Worm (Caenorhabditis elegans) whole organism, young adult: Measurements from ENCODE around the gene act-5.
A peak's percentile ranks its signal among the peaks of the same experiment; 100 is the strongest.

Experiments used
- B0261.1 ChIP-seq: sonication (generic microtip); optimal IDR thresholded peaks from 2 replicates; lab custom pipeline; 2016; ENCODE audit warnings: mild to moderate bottlenecking, missing genetic modification characterization, moderate library complexity, missing compliant biosample characterization
- B0336.3 ChIP-seq: fragments of 200-800 bp; sonication (Bioruptor generic); IDR thresholded peaks from 2 replicates; pipeline ENCODE4 v1.3.6; 2022; ENCODE audit warnings: missing genetic modification characterization, missing compliant biosample characterization
- C17E4.6 ChIP-seq: fragments of 200-800 bp; sonication (Bioruptor generic); IDR thresholded peaks from 2 replicates; pipeline ENCODE4 v1.3.6; 2022; ENCODE audit warnings: missing genetic modification reagents, missing genetic modification characterization, missing compliant biosample characterization
- D2030.7 ChIP-seq: fragments of 200-800 bp; sonication (Bioruptor generic); IDR thresholded peaks from 2 replicates; pipeline ENCODE4 v1.3.6; 2022; ENCODE audit warnings: missing genetic modification reagents, missing genetic modification characterization, missing compliant biosample characterization
- F10E7.11 ChIP-seq: sonication (generic microtip); optimal IDR thresholded peaks from 2 replicates; lab custom pipeline; 2017; ENCODE audit warnings: mild to moderate bottlenecking, missing genetic modification characterization, moderate library complexity, missing compliant biosample characterization
- F49E8.2 ChIP-seq: sonication (generic microtip); optimal IDR thresholded peaks from 3 replicates; lab custom pipeline; 2017; ENCODE audit warnings: missing genetic modification characterization, mild to moderate bottlenecking, missing compliant biosample characterization, antibody characterized with exemption, moderate library complexity; ENCODE audit not compliant: insufficient read depth
- F55B11.4 ChIP-seq: sonication (generic microtip); optimal IDR thresholded peaks from 2 replicates; lab custom pipeline; 2016; ENCODE audit warnings: missing compliant biosample characterization, missing genetic modification characterization, borderline replicate concordance; ENCODE audit not compliant: insufficient read depth
- F57A8.1 ChIP-seq: fragments of 200-800 bp; sonication (Bioruptor generic); optimal IDR thresholded peaks from 2 replicates; lab custom pipeline; 2018; ENCODE audit warnings: mild to moderate bottlenecking, missing genetic modification characterization, moderate library complexity, missing compliant biosample characterization
- F57C9.4 ChIP-seq: sonication (generic microtip); optimal IDR thresholded peaks from 2 replicates; lab custom pipeline; 2017; ENCODE audit warnings: mild to moderate bottlenecking, missing genetic modification characterization, missing compliant biosample characterization
- Y53F4B.3 ChIP-seq: fragments of 200-800 bp; sonication (Bioruptor generic); IDR thresholded peaks from 2 replicates; pipeline ENCODE4 v1.3.6; 2022; ENCODE audit warnings: missing genetic modification reagents, missing genetic modification characterization, missing compliant biosample characterization
- Y53G8AR.9 ChIP-seq: fragments of 200-800 bp; sonication (Bioruptor generic); conservative IDR thresholded peaks from 2 replicates; pipeline ENCODE4 v1.3.6; 2022; ENCODE audit warnings: missing genetic modification reagents, missing genetic modification characterization, missing compliant biosample characterization
- Y67H2A.10 ChIP-seq: fragments of 200-800 bp; sonication (Bioruptor generic); conservative IDR thresholded peaks from 2 replicates; pipeline ENCODE4 v1.3.6; 2022; ENCODE audit warnings: missing genetic modification reagents, missing genetic modification characterization, missing compliant biosample characterization
- akir-1 ChIP-seq: fragments of 200-800 bp; sonication (Bioruptor generic); optimal IDR thresholded peaks from 2 replicates; lab custom pipeline; 2018; ENCODE audit warnings: mild to moderate bottlenecking, missing genetic modification characterization, moderate library complexity, missing compliant biosample characterization
- aptf-3 ChIP-seq: fragments of 200-800 bp; sonication (Bioruptor generic); IDR thresholded peaks from 2 replicates; pipeline ENCODE4 v1.3.6; 2022; ENCODE audit warnings: missing genetic modification characterization, missing compliant biosample characterization
- attf-5 ChIP-seq: fragments of 200-800 bp; sonication (Bioruptor generic); optimal IDR thresholded peaks from 2 replicates; lab custom pipeline; 2018; ENCODE audit warnings: mild to moderate bottlenecking, missing genetic modification characterization, missing compliant biosample characterization
- ccch-3 ChIP-seq: fragments of 200-800 bp; sonication (Bioruptor generic); optimal IDR thresholded peaks from 2 replicates; lab custom pipeline; 2018; ENCODE audit warnings: mild to moderate bottlenecking, missing genetic modification characterization, missing compliant biosample characterization
- cebp-1 ChIP-seq, 2 experiments: fragments of 200-800 bp in 1 of 2; sonication (Bioruptor generic) in 1 of 2; sonication (generic microtip) in 1 of 2; IDR thresholded peaks in 1 of 2; optimal IDR thresholded peaks in 1 of 2; 2 replicates each; pipeline versions ENCODE4 v1.3.6 to Lab custom; 2017 to 2022; ENCODE audit warnings: missing compliant biosample characterization in 2 of 2, missing genetic modification characterization in 2 of 2, mild to moderate bottlenecking in 1 of 2, missing genetic modification reagents in 1 of 2, moderate library complexity in 1 of 2
- ceh-58 ChIP-seq: fragments of 200-800 bp; sonication (Bioruptor generic); IDR thresholded peaks from 2 replicates; pipeline ENCODE4 v1.3.6; 2022; ENCODE audit warnings: missing genetic modification characterization, missing compliant biosample characterization
- dox-1 ChIP-seq: fragments of 200-800 bp; sonication (Bioruptor generic); IDR thresholded peaks from 2 replicates; pipeline ENCODE4 v1.3.6; 2022; ENCODE audit warnings: missing genetic modification reagents, missing genetic modification characterization, missing compliant biosample characterization
- efl-1 ChIP-seq: fragments of 150-350 bp; optimal IDR thresholded peaks from 2 replicates; lab custom pipeline; 2014; ENCODE audit warnings: missing biosample characterization, missing genetic modification reagents, missing genetic modification characterization
- egl-18 ChIP-seq: fragments of 200-800 bp; sonication (Bioruptor generic); IDR thresholded peaks from 2 replicates; pipeline ENCODE4 v1.3.6; 2022; ENCODE audit warnings: missing genetic modification reagents, missing genetic modification characterization, missing compliant biosample characterization
- egrh-3 ChIP-seq: fragments of 200-800 bp; sonication (Bioruptor generic); IDR thresholded peaks from 2 replicates; pipeline ENCODE4 v1.3.6; 2022; ENCODE audit warnings: missing genetic modification reagents, missing genetic modification characterization, missing compliant biosample characterization
- hlh-26 ChIP-seq: fragments of 200-800 bp; sonication (Bioruptor generic); conservative IDR thresholded peaks from 2 replicates; pipeline ENCODE4 v1.3.6; 2022; ENCODE audit warnings: missing genetic modification reagents, missing genetic modification characterization, missing compliant biosample characterization
- hrde-1 ChIP-seq: sonication (generic microtip); optimal IDR thresholded peaks from 2 replicates; lab custom pipeline; 2016; ENCODE audit warnings: missing genetic modification characterization, mild to moderate bottlenecking, missing compliant biosample characterization, moderate library complexity, missing genotype, missing genetic modification reagents, borderline replicate concordance
- let-526 ChIP-seq: fragments of 200-800 bp; sonication (Bioruptor generic); IDR thresholded peaks from 2 replicates; pipeline ENCODE4 v1.3.6; 2022; ENCODE audit warnings: missing genetic modification reagents, missing genetic modification characterization, missing compliant biosample characterization
- madf-10 ChIP-seq: sonication (generic microtip); optimal IDR thresholded peaks from 2 replicates; lab custom pipeline; 2016; ENCODE audit warnings: mild to moderate bottlenecking, missing genetic modification characterization, missing compliant biosample characterization
- madf-8 ChIP-seq: fragments of 200-800 bp; sonication (Bioruptor generic); conservative IDR thresholded peaks from 2 replicates; pipeline ENCODE4 v1.3.6; 2022; ENCODE audit warnings: missing genetic modification reagents, missing genetic modification characterization, missing compliant biosample characterization
- mes-4 ChIP-seq: sonication (generic microtip); optimal IDR thresholded peaks from 2 replicates; lab custom pipeline; 2016; ENCODE audit warnings: missing genotype, missing genetic modification characterization, missing compliant biosample characterization
- nfya-1 ChIP-seq: sonication (generic microtip); optimal IDR thresholded peaks from 2 replicates; lab custom pipeline; 2017; ENCODE audit warnings: antibody characterized with exemption, missing compliant biosample characterization, missing genetic modification characterization, borderline replicate concordance; ENCODE audit not compliant: insufficient read depth
- nhr-179 ChIP-seq: sonication (generic microtip); optimal IDR thresholded peaks from 2 replicates; lab custom pipeline; 2016; ENCODE audit warnings: mild to moderate bottlenecking, missing genetic modification characterization, missing compliant biosample characterization
- nhr-80 ChIP-seq: sonication (generic microtip); optimal IDR thresholded peaks from 2 replicates; lab custom pipeline; 2016; ENCODE audit warnings: missing genetic modification characterization, missing compliant biosample characterization
- pbrm-1 ChIP-seq: fragments of 200-800 bp; sonication (Bioruptor generic); IDR thresholded peaks from 2 replicates; pipeline ENCODE4 v1.3.6; 2022; ENCODE audit warnings: missing genetic modification reagents, missing genetic modification characterization, missing compliant biosample characterization
- pha-4 ChIP-seq: fragments of 150-350 bp; sonication (generic microtip); optimal IDR thresholded peaks from 2 replicates; lab custom pipeline; 2014; ENCODE audit warnings: missing biosample characterization, missing genetic modification reagents, missing genetic modification characterization
- rcor-1 ChIP-seq: fragments of 200-800 bp; sonication (Bioruptor generic); IDR thresholded peaks from 2 replicates; pipeline ENCODE4 v1.3.6; 2022; ENCODE audit warnings: missing genetic modification reagents, missing genetic modification characterization, missing compliant biosample characterization
- sea-2 ChIP-seq: fragments of 200-800 bp; sonication (Bioruptor generic); IDR thresholded peaks from 2 replicates; pipeline ENCODE4 v1.3.6; 2022; ENCODE audit warnings: missing genetic modification characterization, missing compliant biosample characterization
- snpc-1.3 ChIP-seq: sonication (generic microtip); optimal IDR thresholded peaks from 2 replicates; lab custom pipeline; 2017; ENCODE audit warnings: missing genetic modification characterization, mild to moderate bottlenecking, missing compliant biosample characterization, antibody characterized with exemption, moderate library complexity, missing genotype, missing genetic modification reagents; ENCODE audit not compliant: insufficient read depth
- snpc-3.4 ChIP-seq: sonication (generic microtip); optimal IDR thresholded peaks from 2 replicates; lab custom pipeline; 2017; ENCODE audit warnings: missing genetic modification characterization, mild to moderate bottlenecking, missing compliant biosample characterization, antibody characterized with exemption, moderate library complexity, missing genotype, missing genetic modification reagents
- sptf-2 ChIP-seq: fragments of 200-800 bp; sonication (Bioruptor generic); optimal IDR thresholded peaks from 2 replicates; lab custom pipeline; 2018; ENCODE audit warnings: mild to moderate bottlenecking, missing genetic modification characterization, missing compliant biosample characterization
- tlf-1 ChIP-seq: fragments of 200-800 bp; sonication (Bioruptor generic); optimal IDR thresholded peaks from 2 replicates; lab custom pipeline; 2018; ENCODE audit warnings: mild to moderate bottlenecking, missing genetic modification characterization, missing compliant biosample characterization
- unc-130 ChIP-seq: sonication (generic microtip); optimal IDR thresholded peaks from 2 replicates; lab custom pipeline; 2016; ENCODE audit warnings: missing genetic modification reagents, missing genetic modification characterization, missing compliant biosample characterization
- unc-62 ChIP-seq: fragments of 150-350 bp; optimal IDR thresholded peaks from 2 replicates; lab custom pipeline; 2014; ENCODE audit warnings: missing biosample characterization, missing genetic modification reagents, missing genetic modification characterization
- xnd-1 ChIP-seq: sonication (generic microtip); optimal IDR thresholded peaks from 2 replicates; lab custom pipeline; 2016; ENCODE audit warnings: missing genotype, missing genetic modification reagents, missing genetic modification characterization, missing compliant biosample characterization
- zfh-2 ChIP-seq: fragments of 200-800 bp; sonication (Bioruptor generic); conservative IDR thresholded peaks from 2 replicates; pipeline ENCODE4 v1.3.6; 2022; ENCODE audit warnings: missing genetic modification reagents, missing genetic modification characterization, missing compliant biosample characterization
- zim-3 ChIP-seq: sonication (generic microtip); optimal IDR thresholded peaks from 2 replicates; lab custom pipeline; 2017; ENCODE audit warnings: mild to moderate bottlenecking, missing genetic modification characterization, moderate library complexity, missing compliant biosample characterization
- ztf-28 ChIP-seq: fragments of 200-800 bp; sonication (Bioruptor generic); IDR thresholded peaks from 2 replicates; pipeline ENCODE4 v1.3.6; 2022; ENCODE audit warnings: missing genetic modification reagents, missing genetic modification characterization, missing compliant biosample characterization
- ztf-6 ChIP-seq: fragments of 200-800 bp; sonication (Bioruptor generic); IDR thresholded peaks from 2 replicates; pipeline ENCODE4 v1.3.6; 2022; ENCODE audit warnings: missing genetic modification reagents, missing genetic modification characterization, missing compliant biosample characterization

act-5 gene

ce11 chrIII:13622268-13622667, 16.4 kb upstream of the act-5 start, which contains the start of gene hip-1 (continued):
- no peak for TF ChIP-seq nhr-80 (tag; lab: Kevin White, UChicago)
- TF ChIP-seq pha-4 (tag; lab: Kevin White, UChicago), result peak; percentile 6
- no peak for TF ChIP-seq zfh-2 (GFP tag; lab: Robert Waterston, UW)
- TF ChIP-seq F55B11.4 (tag; lab: Kevin White, UChicago), result no peak
- peak; percentile 30 for TF ChIP-seq tlf-1 (GFP tag; lab: Kevin White, UChicago)
- TF ChIP-seq mes-4 (tag; lab: Kevin White, UChicago), result no peak
- peak; percentile 36 for TF ChIP-seq snpc-1.3 (tag; lab: Kevin White, UChicago)
- TF ChIP-seq let-526 (GFP tag; lab: Robert Waterston, UW), result no peak
- TF ChIP-seq efl-1 (GFP tag; lab: Kevin White, UChicago), result peak; percentile 75
- no peak for TF ChIP-seq ccch-3 (GFP tag; lab: Kevin White, UChicago)
- TF ChIP-seq madf-8 (GFP tag; lab: Robert Waterston, UW), result peak; percentile 64; the same call in 1 of the 2 replicates
- 0 out of 2 replicates have a peak, but pooled peaks have one; percentile 25 for TF ChIP-seq pbrm-1
- TF ChIP-seq snpc-3.4 (tag; lab: Kevin White, UChicago), result peak; percentile 37
- peak; percentile 62 for TF ChIP-seq attf-5 (GFP tag; lab: Kevin White, UChicago)
- no peak for TF ChIP-seq F49E8.2 (tag; lab: Kevin White, UChicago)
- no peak for TF ChIP-seq ztf-6 (GFP tag; lab: Robert Waterston, UW)
- no peak for TF ChIP-seq Y53F4B.3
- TF ChIP-seq F57C9.4 (tag; lab: Kevin White, UChicago), result no peak
- no peak for TF ChIP-seq Y53G8AR.9 (GFP tag; lab: Robert Waterston, UW)
- no peak for TF ChIP-seq egl-18 (GFP tag; lab: Robert Waterston, UW)
- TF ChIP-seq nhr-179 (tag; lab: Kevin White, UChicago), result no peak
- no peak for TF ChIP-seq C17E4.6 (GFP tag; lab: Robert Waterston, UW)
- TF ChIP-seq nfya-1 (tag; lab: Kevin White, UChicago), result no peak
- TF ChIP-seq ceh-58 (GFP tag; lab: Robert Waterston, UW), result no peak
- no peak for TF ChIP-seq hrde-1 (tag; lab: Kevin White, UChicago)
- no peak for TF ChIP-seq unc-62
- no peak for TF ChIP-seq madf-10 (tag; lab: Kevin White, UChicago)
- TF ChIP-seq Y67H2A.10 (GFP tag; lab: Robert Waterston, UW), result no peak
- no peak for TF ChIP-seq sea-2
- TF ChIP-seq hlh-26, result no peak
- no peak for TF ChIP-seq B0261.1 (tag; lab: Kevin White, UChicago)
- TF ChIP-seq aptf-3 (GFP tag; lab: Robert Waterston, UW), result no peak
- no peak for TF ChIP-seq egrh-3
- TF ChIP-seq, all 124 proteins: peak for 27

- 0 out of 2 replicates have a peak, but pooled peaks have one; percentile 9 for TF ChIP-seq rcor-1 (GFP tag; lab: Robert Waterston, UW)
- no peak for TF ChIP-seq sptf-2 (GFP tag; lab: Kevin White, UChicago)
- TF ChIP-seq tlf-1 (GFP tag; lab: Kevin White, UChicago), result no peak
- TF ChIP-seq akir-1, result no peak
- TF ChIP-seq hlh-26, result no peak
- no peak for TF ChIP-seq ztf-28 (GFP tag; lab: Robert Waterston, UW)
- no peak for TF ChIP-seq dox-1 (GFP tag; lab: Robert Waterston, UW)
- TF ChIP-seq F57A8.1 (GFP tag; lab: Kevin White, UChicago), result peak; percentile 52
- no peak for TF ChIP-seq D2030.7
- TF ChIP-seq B0336.3, result no peak
- no peak for TF ChIP-seq F10E7.11 (tag; lab: Kevin White, UChicago)
- TF ChIP-seq cebp-1 (GFP tag; IDR thresholded peaks at IDR 0.05; lab: Robert Waterston, UW), result no peak
- no peak for TF ChIP-seq cebp-1 (tag; optimal IDR thresholded peaks at IDR 0.05; lab: Kevin White, UChicago)
- peak; percentile 79 for TF ChIP-seq zfh-2 (GFP tag; lab: Robert Waterston, UW)
- no peak for TF ChIP-seq pha-4 (tag; lab: Kevin White, UChicago)
- peak; percentile 53; the same call in 1 of the 2 replicates for TF ChIP-seq egrh-3
- TF ChIP-seq nhr-80 (tag; lab: Kevin White, UChicago), result no peak
- TF ChIP-seq zim-3 (tag; lab: Kevin White, UChicago), result no peak
- no peak for TF ChIP-seq Y53F4B.3
- no peak for TF ChIP-seq B0261.1 (tag; lab: Kevin White, UChicago)
- TF ChIP-seq unc-130 (GFP tag; lab: Kevin White, UChicago), result no peak
- TF ChIP-seq xnd-1 (tag; lab: Kevin White, UChicago), result no peak
Observed at ce11 chrIII:13621717-13622116, 15.9 kb upstream of the act-5 start.
